Worm (Caenorhabditis elegans) whole organism, late embryonic: Measurements from ENCODE around the gene pfd-5.
A peak's percentile ranks its signal among the peaks of the same experiment; 100 is the strongest.

Source experiments
- C38D4.7 ChIP-seq: fragments of 200-800 bp; sonication (Bioruptor generic); optimal IDR thresholded peaks from 2 replicates; lab custom pipeline; 2018; ENCODE audit warnings: mild to moderate bottlenecking, missing genetic modification characterization, moderate library complexity, missing compliant biosample characterization
- T23F11.4 ChIP-seq: fragments of 200-800 bp; sonication (Bioruptor generic); optimal IDR thresholded peaks from 2 replicates; lab custom pipeline; 2018; ENCODE audit warnings: mild to moderate bottlenecking, missing genetic modification characterization, missing compliant biosample characterization
- Y22D7AL.16 ChIP-seq: sonication (generic microtip); optimal IDR thresholded peaks from 2 replicates; lab custom pipeline; 2016; ENCODE audit warnings: missing genetic modification characterization, missing compliant biosample characterization
- ahr-1 ChIP-seq: sonication (generic microtip); optimal IDR thresholded peaks from 2 replicates; lab custom pipeline; 2016; ENCODE audit warnings: missing genetic modification characterization, missing compliant biosample characterization
- ceh-14 ChIP-seq: sonication (generic microtip); optimal IDR thresholded peaks from 2 replicates; lab custom pipeline; 2016; ENCODE audit warnings: missing genotype, missing genetic modification characterization, missing compliant biosample characterization
- ceh-22 ChIP-seq: sonication (generic microtip); optimal IDR thresholded peaks from 2 replicates; lab custom pipeline; 2017; ENCODE audit warnings: missing biosample characterization, missing genetic modification characterization
- ceh-31 ChIP-seq: sonication (generic microtip); optimal IDR thresholded peaks from 2 replicates; lab custom pipeline; 2016; ENCODE audit warnings: missing genetic modification characterization, missing compliant biosample characterization
- ceh-34 ChIP-seq: sonication (generic microtip); optimal IDR thresholded peaks from 2 replicates; lab custom pipeline; 2016; ENCODE audit warnings: mild to moderate bottlenecking, missing genetic modification characterization, missing compliant biosample characterization
- ceh-48 ChIP-seq: sonication (generic microtip); optimal IDR thresholded peaks from 2 replicates; lab custom pipeline; 2016; ENCODE audit warnings: missing genetic modification characterization, inconsistent platforms, missing compliant biosample characterization
- ceh-6 ChIP-seq: fragments of 200-800 bp; sonication (Bioruptor generic); optimal IDR thresholded peaks from 2 replicates; lab custom pipeline; 2018; ENCODE audit warnings: mild to moderate bottlenecking, missing genetic modification characterization, missing compliant biosample characterization
- che-1 ChIP-seq: sonication (generic microtip); optimal IDR thresholded peaks from 2 replicates; lab custom pipeline; 2016; ENCODE audit warnings: mild to moderate bottlenecking, missing genetic modification characterization, missing compliant biosample characterization
- dve-1 ChIP-seq: sonication (generic microtip); optimal IDR thresholded peaks from 2 replicates; lab custom pipeline; 2017; ENCODE audit warnings: antibody characterized with exemption, mild to moderate bottlenecking, missing genetic modification characterization, missing compliant biosample characterization
- elt-2 ChIP-seq: sonication (generic microtip); optimal IDR thresholded peaks from 2 replicates; lab custom pipeline; 2016; ENCODE audit warnings: missing genetic modification reagents, missing genetic modification characterization, missing compliant biosample characterization
- elt-4 ChIP-seq: sonication (generic microtip); optimal IDR thresholded peaks from 2 replicates; lab custom pipeline; 2016; ENCODE audit warnings: missing genetic modification characterization, missing compliant biosample characterization
- fax-1 ChIP-seq: sonication (generic microtip); optimal IDR thresholded peaks from 2 replicates; lab custom pipeline; 2016; ENCODE audit warnings: missing genotype, missing genetic modification characterization, missing compliant biosample characterization
- fkh-6 ChIP-seq: sonication (generic microtip); optimal IDR thresholded peaks from 2 replicates; lab custom pipeline; 2016; ENCODE audit warnings: missing genetic modification characterization, missing compliant biosample characterization
- hlh-13 ChIP-seq: fragments of 200-800 bp; sonication (Bioruptor generic); optimal IDR thresholded peaks from 2 replicates; lab custom pipeline; 2018; ENCODE audit warnings: mild to moderate bottlenecking, missing genetic modification characterization, missing compliant biosample characterization
- hlh-6 ChIP-seq: sonication (generic microtip); optimal IDR thresholded peaks from 2 replicates; lab custom pipeline; 2016; ENCODE audit warnings: missing genotype, missing genetic modification characterization, missing compliant biosample characterization
- hlh-8 ChIP-seq: sonication (generic microtip); optimal IDR thresholded peaks from 2 replicates; lab custom pipeline; 2016; ENCODE audit warnings: missing genotype, missing genetic modification characterization, missing compliant biosample characterization
- lin-11 ChIP-seq: fragments of 200-800 bp; sonication (Bioruptor generic); optimal IDR thresholded peaks from 2 replicates; lab custom pipeline; 2018; ENCODE audit warnings: mild to moderate bottlenecking, missing genetic modification characterization, missing compliant biosample characterization
- madf-2 ChIP-seq: sonication (generic microtip); optimal IDR thresholded peaks from 2 replicates; lab custom pipeline; 2017; ENCODE audit warnings: missing genetic modification characterization, missing compliant biosample characterization
- nfya-1 ChIP-seq: sonication (generic microtip); optimal IDR thresholded peaks from 2 replicates; lab custom pipeline; 2017; ENCODE audit warnings: missing genetic modification characterization, mild to moderate bottlenecking, missing compliant biosample characterization, antibody characterized with exemption, moderate library complexity
- nhr-11 ChIP-seq: fragments of 150-350 bp; optimal IDR thresholded peaks from 2 replicates; lab custom pipeline; 2014; ENCODE audit warnings: missing biosample characterization, missing genetic modification characterization
- nhr-232 ChIP-seq: sonication (generic microtip); optimal IDR thresholded peaks from 2 replicates; lab custom pipeline; 2016; ENCODE audit warnings: missing genetic modification characterization, missing compliant biosample characterization
- pag-3 ChIP-seq: sonication (generic microtip); optimal IDR thresholded peaks from 2 replicates; lab custom pipeline; 2016; ENCODE audit warnings: missing compliant biosample characterization, missing genetic modification characterization, borderline replicate concordance
- pat-9 ChIP-seq: fragments of 200-800 bp; sonication (Bioruptor generic); optimal IDR thresholded peaks from 2 replicates; lab custom pipeline; 2018; ENCODE audit warnings: mild to moderate bottlenecking, missing genetic modification characterization, moderate library complexity, missing compliant biosample characterization
- pax-1 ChIP-seq: fragments of 150-350 bp; optimal IDR thresholded peaks from 2 replicates; lab custom pipeline; 2014; ENCODE audit warnings: missing biosample characterization, missing genetic modification characterization
- pha-2 ChIP-seq: sonication (generic microtip); optimal IDR thresholded peaks from 2 replicates; lab custom pipeline; 2017; ENCODE audit warnings: mild to moderate bottlenecking, missing genetic modification characterization, missing compliant biosample characterization
- ref-2 ChIP-seq: sonication (generic microtip); optimal IDR thresholded peaks from 2 replicates; lab custom pipeline; 2016; ENCODE audit warnings: missing genetic modification characterization, missing compliant biosample characterization
- rnt-1 ChIP-seq: sonication (generic microtip); optimal IDR thresholded peaks from 2 replicates; lab custom pipeline; 2016; ENCODE audit warnings: missing genetic modification characterization, missing compliant biosample characterization
- sox-2 ChIP-seq: fragments of 200-800 bp; sonication (Bioruptor generic); IDR thresholded peaks from 2 replicates; pipeline ENCODE4 v1.3.6; 2022; ENCODE audit warnings: missing genetic modification reagents, missing genetic modification characterization, missing compliant biosample characterization
- syd-9 ChIP-seq: sonication (generic microtip); optimal IDR thresholded peaks from 2 replicates; lab custom pipeline; 2016; ENCODE audit warnings: mild to moderate bottlenecking, missing genetic modification characterization, moderate library complexity, missing compliant biosample characterization
- tbx-2 ChIP-seq: sonication (generic microtip); optimal IDR thresholded peaks from 2 replicates; lab custom pipeline; 2016; ENCODE audit warnings: missing genetic modification characterization, missing compliant biosample characterization
- unc-42 ChIP-seq: sonication (generic microtip); optimal IDR thresholded peaks from 2 replicates; lab custom pipeline; 2016; ENCODE audit warnings: missing genotype, missing genetic modification characterization, missing compliant biosample characterization
- unc-55 ChIP-seq: sonication (generic microtip); optimal IDR thresholded peaks from 2 replicates; lab custom pipeline; 2017; ENCODE audit warnings: missing biosample characterization, missing genetic modification reagents, missing genetic modification characterization
- ztf-16 ChIP-seq: sonication (generic microtip); optimal IDR thresholded peaks from 2 replicates; lab custom pipeline; 2017; ENCODE audit warnings: missing genetic modification characterization, missing compliant biosample characterization

Gene pfd-5

ce11 chrIII:7215532-7215931 lies 16.8 kb upstream of the pfd-5 start:
- TF ChIP-seq ref-2 (no peak), ahr-1 (tag; lab: Kevin White, UChicago) (no peak), hlh-8 (tag; lab: Kevin White, UChicago) (no peak), rnt-1 (tag; lab: Kevin White, UChicago) (peak; percentile 23)
- TF ChIP-seq, all 69 proteins: peak for 1

- TF ChIP-seq ceh-6 (GFP tag; lab: Kevin White, UChicago) (no peak), hlh-6 (tag; lab: Kevin White, UChicago) (no peak), C38D4.7 (no peak)
These were observed 13.3 kb upstream of the pfd-5 start for ce11 chrIII:7212028-7212427.

- TF ChIP-seq fkh-6 (tag; lab: Kevin White, UChicago): no peak
- TF ChIP-seq madf-2 (tag; lab: Kevin White, UChicago): no peak
- no peak for TF ChIP-seq ceh-22 (tag; lab: Kevin White, UChicago)
- TF ChIP-seq ref-2: no peak
- no peak for TF ChIP-seq ceh-48 (tag; lab: Kevin White, UChicago)
- TF ChIP-seq C38D4.7: no peak
- TF ChIP-seq nfya-1 (tag; lab: Kevin White, UChicago): no peak
- TF ChIP-seq unc-42 (tag; lab: Kevin White, UChicago): no peak
- no peak for TF ChIP-seq lin-11 (tag; lab: Kevin White, UChicago)
- TF ChIP-seq ceh-14 (tag; lab: Kevin White, UChicago): no peak
- TF ChIP-seq syd-9 (tag; lab: Kevin White, UChicago): no peak
- no peak for TF ChIP-seq T23F11.4 (GFP tag; lab: Kevin White, UChicago)
- TF ChIP-seq dve-1 (tag; lab: Kevin White, UChicago): no peak
- TF ChIP-seq unc-55 (GFP tag; lab: Kevin White, UChicago): no peak
These were observed 11.8 kb upstream of the pfd-5 start for ce11 chrIII:7210486-7210885.

- TF ChIP-seq pat-9 (tag; lab: Kevin White, UChicago) (no peak), hlh-6 (tag; lab: Kevin White, UChicago) (no peak), tbx-2 (tag; lab: Kevin White, UChicago) (no peak), ztf-16 (no peak), sox-2 (GFP tag; lab: Robert Waterston, UW) (no peak), pag-3 (tag; lab: Kevin White, UChicago) (no peak)
- TF ChIP-seq, all 69 proteins: peak for 0
These were observed 11.0 kb upstream of the pfd-5 start, which contains the start of gene R151.2 for ce11 chrIII:7209721-7210120. Gene R151.2 (plus strand): TSS chrIII:7209967.

- TF ChIP-seq pax-1 (tag; lab: Kevin White, UChicago) (peak; percentile 57), nfya-1 (tag; lab: Kevin White, UChicago) (peak; percentile 93), fax-1 (no peak), elt-2 (tag; lab: Kevin White, UChicago) (peak; percentile 42), pha-2 (peak; percentile 4), rnt-1 (tag; lab: Kevin White, UChicago) (no peak), tbx-2 (tag; lab: Kevin White, UChicago) (peak; percentile 23), unc-42 (tag; lab: Kevin White, UChicago) (peak; percentile 12), ceh-31 (peak; percentile 34), ceh-34 (tag; lab: Kevin White, UChicago) (peak; percentile 1)
These were observed 9.3 kb upstream of the pfd-5 start, which contains the start of gene rpl-6 for ce11 chrIII:7207903-7208497. Gene rpl-6 (plus strand): TSS chrIII:7208447.

- TF ChIP-seq pat-9 (tag; lab: Kevin White, UChicago) (no peak), elt-4 (no peak), hlh-13 (no peak), che-1 (tag; lab: Kevin White, UChicago) (no peak), Y22D7AL.16 (tag; lab: Kevin White, UChicago) (no peak), nhr-11 (no peak), ceh-31 (no peak), ref-2 (no peak), nhr-232 (tag; lab: Kevin White, UChicago) (no peak)
These were observed 4.6 kb upstream of the pfd-5 start for ce11 chrIII:7203130-7203775.
